Fruit fly (Drosophila melanogaster) whole organism, embryonic: Measurements from ENCODE around the gene Tsp5D.

Experiments
- Ada2b ChIP-seq: fragments of 200-800 bp; sonication (Bioruptor generic); IDR thresholded peaks from 2 replicates; pipeline ENCODE4 v1.3.6; 2022; ENCODE audit warnings: missing biosample characterization, missing genetic modification characterization
- Bdp1 ChIP-seq: fragments of 200-800 bp; sonication (Bioruptor generic); optimal IDR thresholded peaks from 3 replicates; lab custom pipeline; 2016; ENCODE audit warnings: missing biosample characterization, missing genetic modification characterization
- CG1024 ChIP-seq: fragments of 200-800 bp; sonication (Bioruptor generic); IDR thresholded peaks from 2 replicates; pipeline ENCODE4 v1.3.6; 2022; ENCODE audit warnings: missing biosample characterization, missing genetic modification characterization
- CG11398 ChIP-seq: fragments of 200-800 bp; sonication (Bioruptor generic); optimal IDR thresholded peaks from 2 replicates; lab custom pipeline; 2016; ENCODE audit warnings: missing biosample characterization, missing genetic modification characterization
- CG12155 ChIP-seq: fragments of 200-800 bp; sonication (Bioruptor generic); optimal IDR thresholded peaks from 3 replicates; lab custom pipeline; 2016; ENCODE audit warnings: missing biosample characterization, missing genetic modification characterization
- CG13287 ChIP-seq: fragments of 200-800 bp; sonication (Bioruptor generic); IDR thresholded peaks from 2 replicates; pipeline ENCODE4 v1.3.6; 2022; ENCODE audit warnings: missing biosample characterization, missing genetic modification characterization; ENCODE audit not compliant: partially characterized antibody
- CG15011 ChIP-seq: fragments of 200-800 bp; sonication (Bioruptor generic); optimal IDR thresholded peaks from 3 replicates; lab custom pipeline; 2018; ENCODE audit warnings: missing biosample characterization, mild to moderate bottlenecking, missing genetic modification characterization
- CG1529 ChIP-seq: fragments of 200-800 bp; sonication (Bioruptor generic); optimal IDR thresholded peaks from 3 replicates; lab custom pipeline; 2018; ENCODE audit warnings: missing biosample characterization, missing genetic modification characterization
- CG15601 ChIP-seq: fragments of 200-800 bp; sonication (Bioruptor generic); optimal IDR thresholded peaks from 3 replicates; lab custom pipeline; 2019; ENCODE audit warnings: missing biosample characterization, mild to moderate bottlenecking, missing genetic modification characterization, moderate library complexity
- CG16779 ChIP-seq: fragments of 200-800 bp; sonication (Bioruptor generic); IDR thresholded peaks from 2 replicates; pipeline ENCODE4 v1.3.6; 2022; ENCODE audit warnings: missing biosample characterization, missing genetic modification characterization
- CG17568 ChIP-seq: fragments of 200-800 bp; sonication (Bioruptor generic); optimal IDR thresholded peaks from 2 replicates; lab custom pipeline; 2018; ENCODE audit warnings: missing biosample characterization, mild to moderate bottlenecking, missing genetic modification characterization, moderate library complexity
- CG17829 ChIP-seq: fragments of 200-800 bp; optimal IDR thresholded peaks from 2 replicates; lab custom pipeline; 2019; ENCODE audit warnings: missing biosample characterization, mild to moderate bottlenecking, missing genetic modification characterization, moderate library complexity
- CG2199 ChIP-seq: fragments of 200-800 bp; sonication (Bioruptor generic); IDR thresholded peaks from 3 replicates; pipeline ENCODE4 v1.3.6; 2022; ENCODE audit warnings: missing biosample characterization, missing genetic modification characterization
- CG30431 ChIP-seq: fragments of 200-800 bp; sonication (Bioruptor generic); optimal IDR thresholded peaks from 2 replicates; lab custom pipeline; 2017; ENCODE audit warnings: missing biosample characterization, missing genetic modification characterization
- CG3163 ChIP-seq: fragments of 200-800 bp; sonication (Bioruptor generic); optimal IDR thresholded peaks from 3 replicates; lab custom pipeline; 2016; ENCODE audit warnings: missing biosample characterization, missing genetic modification characterization
- CG32532 ChIP-seq: fragments of 200-800 bp; sonication (Bioruptor generic); IDR thresholded peaks from 2 replicates; pipeline ENCODE4 v1.3.6; 2022; ENCODE audit warnings: missing biosample characterization, missing genetic modification characterization
- CG5953 ChIP-seq: fragments of 200-800 bp; sonication (Bioruptor generic); IDR thresholded peaks from 2 replicates; pipeline ENCODE4 v1.3.6; 2022; ENCODE audit warnings: missing biosample characterization, missing genetic modification characterization
- CG6272 ChIP-seq: fragments of 200-800 bp; sonication (Bioruptor generic); IDR thresholded peaks from 2 replicates; pipeline ENCODE4 v1.3.6; 2022; ENCODE audit warnings: missing biosample characterization, missing genetic modification characterization
- CG6813 ChIP-seq: fragments of 200-800 bp; sonication (Bioruptor generic); optimal IDR thresholded peaks from 2 replicates; lab custom pipeline; 2017; ENCODE audit warnings: missing biosample characterization, missing genetic modification characterization, mild to moderate bottlenecking, moderate library complexity, missing genetic modification reagents
- CG7372 ChIP-seq: fragments of 200-800 bp; sonication (Bioruptor generic); IDR thresholded peaks from 2 replicates; pipeline ENCODE4 v1.3.6; 2022; ENCODE audit warnings: missing biosample characterization, missing genetic modification characterization
- CG7786 ChIP-seq: fragments of 200-800 bp; sonication (Bioruptor generic); optimal IDR thresholded peaks from 2 replicates; lab custom pipeline; 2016; ENCODE audit warnings: missing biosample characterization, missing genetic modification characterization
- CG8089 ChIP-seq: fragments of 200-800 bp; sonication (Bioruptor generic); optimal IDR thresholded peaks from 3 replicates; lab custom pipeline; 2016; ENCODE audit warnings: missing biosample characterization, missing genetic modification characterization
- CG8281 ChIP-seq: fragments of 200-800 bp; sonication (Bioruptor generic); optimal IDR thresholded peaks from 2 replicates; lab custom pipeline; 2018; ENCODE audit warnings: missing biosample characterization, mild to moderate bottlenecking, missing genetic modification characterization, moderate library complexity
- CG9215 ChIP-seq: fragments of 200-800 bp; sonication (Bioruptor generic); IDR thresholded peaks from 2 replicates; pipeline ENCODE4 v1.3.6; 2022; ENCODE audit warnings: missing biosample characterization, missing genetic modification characterization
- D19B ChIP-seq: fragments of 200-800 bp; sonication (Bioruptor generic); optimal IDR thresholded peaks from 2 replicates; lab custom pipeline; 2017; ENCODE audit warnings: missing biosample characterization, mild to moderate bottlenecking, missing genetic modification characterization
- Ets65A ChIP-seq: fragments of 200-800 bp; sonication (Bioruptor generic); peaks from one replicate; lab custom pipeline; 2016; ENCODE audit warnings: missing biosample characterization, missing genetic modification characterization
- Kr ChIP-seq: fragments of 200-800 bp; sonication (Bioruptor generic); optimal IDR thresholded peaks from 2 replicates; lab custom pipeline; 2017; ENCODE audit warnings: missing biosample characterization, mild to moderate bottlenecking, missing genetic modification characterization
- Meics ChIP-seq: fragments of 200-800 bp; sonication (Bioruptor generic); optimal IDR thresholded peaks from 2 replicates; lab custom pipeline; 2017; ENCODE audit warnings: missing biosample characterization, mild to moderate bottlenecking, missing genetic modification characterization
- TFAM ChIP-seq: fragments of 200-800 bp; sonication (Bioruptor generic); optimal IDR thresholded peaks from 2 replicates; lab custom pipeline; 2017; ENCODE audit warnings: missing biosample characterization, missing genetic modification characterization, inconsistent platforms
- Usf ChIP-seq: fragments of 200-800 bp; sonication (Bioruptor generic); optimal IDR thresholded peaks from 2 replicates; lab custom pipeline; 2017; ENCODE audit warnings: missing genotype, missing biosample characterization, missing genetic modification characterization
- YL-1 ChIP-seq: fragments of 200-800 bp; sonication (Bioruptor generic); optimal IDR thresholded peaks from 3 replicates; lab custom pipeline; 2017; ENCODE audit warnings: missing biosample characterization, mild to moderate bottlenecking, missing genetic modification characterization
- ci ChIP-seq: fragments of 200-800 bp; sonication (Bioruptor generic); IDR thresholded peaks from 3 replicates; pipeline ENCODE4 v1.3.6; 2022; ENCODE audit warnings: missing biosample characterization, missing genetic modification characterization
- danr ChIP-seq: fragments of 200-800 bp; sonication (Bioruptor generic); IDR thresholded peaks from 2 replicates; pipeline ENCODE4 v1.3.6; 2022; ENCODE audit warnings: missing biosample characterization, missing genetic modification characterization
- disco-r ChIP-seq: fragments of 200-800 bp; sonication (Bioruptor generic); optimal IDR thresholded peaks from 2 replicates; lab custom pipeline; 2016; ENCODE audit warnings: missing biosample characterization, missing genetic modification characterization
- en ChIP-seq: fragments of 200-800 bp; sonication (Bioruptor generic); optimal IDR thresholded peaks from 2 replicates; lab custom pipeline; 2016; ENCODE audit warnings: missing biosample characterization, missing genetic modification characterization
- gcm2 ChIP-seq: fragments of 200-800 bp; sonication (Bioruptor generic); optimal IDR thresholded peaks from 2 replicates; lab custom pipeline; 2016; ENCODE audit warnings: missing biosample characterization, missing genetic modification characterization
- gro ChIP-seq: fragments of 200-800 bp; sonication (Bioruptor generic); optimal IDR thresholded peaks from 2 replicates; lab custom pipeline; 2016; ENCODE audit warnings: missing biosample characterization, missing genetic modification characterization
- gsb ChIP-seq: fragments of 200-800 bp; sonication (Bioruptor generic); IDR thresholded peaks from 2 replicates; pipeline ENCODE4 v1.3.6; 2022; ENCODE audit warnings: missing biosample characterization, missing genetic modification characterization
- inv ChIP-seq: fragments of 200-800 bp; sonication (Bioruptor generic); IDR thresholded peaks from 2 replicates; pipeline ENCODE4 v1.3.6; 2022; ENCODE audit warnings: missing biosample characterization, missing genetic modification characterization; ENCODE audit not compliant: partially characterized antibody
- kay ChIP-seq: fragments of 200-800 bp; sonication (Bioruptor generic); optimal IDR thresholded peaks from 2 replicates; lab custom pipeline; 2016; ENCODE audit warnings: missing biosample characterization, missing genetic modification characterization
- nmo ChIP-seq: fragments of 200-800 bp; sonication (Bioruptor generic); optimal IDR thresholded peaks from 2 replicates; lab custom pipeline; 2018; ENCODE audit warnings: missing biosample characterization, mild to moderate bottlenecking, missing genetic modification characterization, moderate library complexity
- p53 ChIP-seq: fragments of 200-800 bp; sonication (Bioruptor generic); optimal IDR thresholded peaks from 2 replicates; lab custom pipeline; 2016; ENCODE audit warnings: missing biosample characterization, missing genetic modification characterization
- psq ChIP-seq: fragments of 200-800 bp; sonication (Bioruptor generic); optimal IDR thresholded peaks from 2 replicates; lab custom pipeline; 2017; ENCODE audit warnings: missing biosample characterization, missing genetic modification characterization
- row ChIP-seq: fragments of 200-800 bp; sonication (Bioruptor generic); IDR thresholded peaks from 3 replicates; pipeline ENCODE4 v1.3.6; 2022; ENCODE audit warnings: missing biosample characterization, missing genetic modification characterization
- run ChIP-seq: fragments of 200-800 bp; sonication (Bioruptor generic); optimal IDR thresholded peaks from 3 replicates; lab custom pipeline; 2018; ENCODE audit warnings: missing biosample characterization, mild to moderate bottlenecking, missing genetic modification characterization
- salm ChIP-seq: fragments of 200-800 bp; sonication (Bioruptor generic); optimal IDR thresholded peaks from 2 replicates; lab custom pipeline; 2018; ENCODE audit warnings: missing biosample characterization, mild to moderate bottlenecking, missing genetic modification characterization
- sens ChIP-seq: fragments of 200-800 bp; sonication (Bioruptor generic); peaks from one replicate; lab custom pipeline; 2016; ENCODE audit warnings: missing biosample characterization, missing genetic modification characterization
- sens-2 ChIP-seq: fragments of 200-800 bp; sonication (Bioruptor generic); IDR thresholded peaks from 2 replicates; pipeline ENCODE4 v1.3.6; 2022; ENCODE audit warnings: missing biosample characterization, missing genetic modification characterization
- sim ChIP-seq: fragments of 200-800 bp; sonication (Bioruptor generic); IDR thresholded peaks from 2 replicates; pipeline ENCODE4 v1.3.6; 2022; ENCODE audit warnings: missing biosample characterization, missing genetic modification characterization
- trem ChIP-seq: fragments of 200-800 bp; optimal IDR thresholded peaks from 3 replicates; lab custom pipeline; 2019; ENCODE audit warnings: missing biosample characterization, mild to moderate bottlenecking, missing genetic modification characterization, moderate library complexity
- zen2 ChIP-seq: fragments of 200-800 bp; sonication (Bioruptor generic); IDR thresholded peaks from 3 replicates; pipeline ENCODE4 v1.3.6; 2022; ENCODE audit warnings: missing biosample characterization, missing genetic modification characterization; ENCODE audit not compliant: partially characterized antibody
- zfh1 ChIP-seq: fragments of 200-800 bp; sonication (Bioruptor generic); IDR thresholded peaks from 3 replicates; pipeline ENCODE4 v1.3.6; 2022; ENCODE audit warnings: missing biosample characterization, missing genetic modification characterization
- zfh2 ChIP-seq: fragments of 200-800 bp; sonication (Bioruptor generic); optimal IDR thresholded peaks from 2 replicates; lab custom pipeline; 2016; ENCODE audit warnings: missing biosample characterization, missing genetic modification characterization

Tsp5D gene

dm6 chrX:6109872-6110271 lies 35.2 kb upstream of the Tsp5D start (continued):
- TF ChIP-seq CG3163 (GFP tag; lab: Kevin White, UChicago) (peak; percentile 14), sens-2 (GFP tag; lab: Robert Waterston, UW) (no peak), row (no peak), CG6813 (GFP tag; lab: Kevin White, UChicago) (peak; percentile 37), nmo (GFP tag; lab: Kevin White, UChicago) (peak; percentile 39), CG8281 (no peak), CG7372 (GFP tag; lab: Robert Waterston, UW) (peak; percentile 56; the same call in 1 of the 2 replicates), salm (tag; lab: Kevin White, UChicago) (no peak), CG5953 (GFP tag; lab: Robert Waterston, UW) (no peak), Meics (GFP tag; lab: Kevin White, UChicago) (peak; percentile 23), danr (GFP tag; lab: Robert Waterston, UW) (no peak), run (tag; lab: Kevin White, UChicago) (no peak), trem (tag; lab: Kevin White, UChicago) (no peak), CG11398 (GFP tag; lab: Kevin White, UChicago) (no peak), kay (no peak), D19B (GFP tag; lab: Kevin White, UChicago) (no peak), CG13287 (GFP tag; lab: Robert Waterston, UW) (peak; percentile 28; the same call in 1 of the 2 replicates), ci (GFP tag; lab: Robert Waterston, UW) (peak; percentile 80), sens (peak; percentile 48), gcm2 (GFP tag; lab: Kevin White, UChicago) (no peak), CG1529 (no peak), CG6272 (peak; percentile 69), CG2199 (GFP tag; lab: Robert Waterston, UW) (peak; percentile 86; the same call in 2 of the 3 replicates), gro (GFP tag; lab: Kevin White, UChicago) (no peak), zfh2 (GFP tag; lab: Kevin White, UChicago) (peak; percentile 1), TFAM (GFP tag; lab: Kevin White, UChicago) (no peak), Kr (no peak), CG32532 (GFP tag; lab: Robert Waterston, UW) (peak; percentile 75), CG7786 (GFP tag; lab: Kevin White, UChicago) (no peak), Ada2b (GFP tag; lab: Robert Waterston, UW) (peak; percentile 31; the same call in 1 of the 2 replicates), Bdp1 (GFP tag; lab: Kevin White, UChicago) (no peak), CG30431 (GFP tag; lab: Kevin White, UChicago) (peak; percentile 37), psq (GFP tag; lab: Kevin White, UChicago) (no peak), gsb (GFP tag; lab: Robert Waterston, UW) (no peak), en (no peak), sim (GFP tag; lab: Robert Waterston, UW) (no peak), CG12155 (GFP tag; lab: Kevin White, UChicago) (peak; percentile 24), CG16779 (GFP tag; lab: Robert Waterston, UW) (0 out of 2 replicates have a peak, but pooled peaks have one; percentile 12), Usf (no peak), CG1024 (GFP tag; lab: Robert Waterston, UW) (no peak), YL-1 (GFP tag; lab: Kevin White, UChicago) (no peak), disco-r (GFP tag; lab: Kevin White, UChicago) (peak; percentile 13), zen2 (GFP tag; lab: Robert Waterston, UW) (no peak), CG8089 (peak; percentile 30), CG9215 (GFP tag; lab: Robert Waterston, UW) (no peak), CG17829 (tag; lab: Kevin White, UChicago) (peak; percentile 14), CG17568 (GFP tag; lab: Kevin White, UChicago) (no peak), p53 (GFP tag; lab: Kevin White, UChicago) (no peak), inv (GFP tag; lab: Robert Waterston, UW) (no peak), zfh1 (GFP tag; lab: Robert Waterston, UW) (peak; percentile 60; the same call in 1 of the 3 replicates), CG15011 (GFP tag; lab: Kevin White, UChicago) (no peak), CG15601 (no peak), Ets65A (peak; percentile 97)
